Fruit fly (Drosophila melanogaster) whole organism: ENCODE results near the gene BNIP3.

Experiments
- CG8478 ChIP-seq: fragments of >200 bp; optimal IDR thresholded peaks from 2 replicates; lab custom pipeline; 2018; ENCODE audit warnings: inconsistent platforms
- Dll ChIP-seq: fragments of >200 bp; optimal IDR thresholded peaks from 2 replicates; lab custom pipeline; 2017
- EcR ChIP-seq, 2 experiments: fragments of >200 bp; optimal IDR thresholded peaks; 2 replicates each; lab custom pipeline; 2017; ENCODE audit warnings: missing biosample characterization in 2 of 2, missing genetic modification characterization in 2 of 2, missing genetic modification reagents in 2 of 2
- pan ChIP-seq: fragments of >200 bp; optimal IDR thresholded peaks from 2 replicates; lab custom pipeline; 2017
- psq ChIP-seq: fragments of >200 bp; optimal IDR thresholded peaks from 2 replicates; lab custom pipeline; 2017
- usp ChIP-seq: fragments of >200 bp; optimal IDR thresholded peaks from 2 replicates; lab custom pipeline; 2017; ENCODE audit warnings: missing biosample characterization, missing genetic modification characterization, mixed read lengths

DNA sequence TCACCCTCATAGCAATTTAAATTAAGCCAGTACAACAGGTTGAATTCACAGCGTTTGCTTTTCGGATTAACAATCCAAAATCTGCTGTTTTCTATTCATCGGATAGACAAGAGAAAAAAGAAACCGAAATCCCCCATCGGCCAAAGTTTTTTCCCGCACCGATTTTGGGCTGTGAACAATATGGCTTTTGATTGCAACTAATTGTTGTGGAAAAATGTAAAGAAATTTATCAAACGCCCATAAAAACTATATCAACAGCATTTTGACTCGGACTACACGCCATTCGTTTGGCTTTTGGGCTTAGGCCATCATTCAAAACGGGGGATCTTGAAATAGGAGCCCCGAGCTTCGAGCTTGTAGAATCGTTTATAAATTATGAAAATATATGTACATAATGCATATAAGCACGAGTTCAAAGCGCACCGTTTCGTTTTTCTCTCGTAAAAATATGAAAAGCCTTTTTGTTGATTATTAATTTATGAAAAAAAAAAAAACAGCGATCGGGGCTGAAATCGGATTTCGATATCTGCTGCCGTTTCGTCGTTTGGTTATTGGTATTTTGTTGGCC, 46.5 kb upstream of the BNIP3 start:
- TF ChIP-seq psq (lab: Kevin White, UChicago) (no peak), EcR (GFP tag; optimal IDR thresholded peaks at IDR 0.05; lab: Kevin White, UChicago) (no peak), CG8478 (no peak), Dll (lab: Kevin White, UChicago) (no peak), usp (GFP tag; lab: Kevin White, UChicago) (no peak), pan (no peak)
